Fruit fly (Drosophila melanogaster): ENCODE results near the gene CG8607.

Gene CG8607

DNA sequence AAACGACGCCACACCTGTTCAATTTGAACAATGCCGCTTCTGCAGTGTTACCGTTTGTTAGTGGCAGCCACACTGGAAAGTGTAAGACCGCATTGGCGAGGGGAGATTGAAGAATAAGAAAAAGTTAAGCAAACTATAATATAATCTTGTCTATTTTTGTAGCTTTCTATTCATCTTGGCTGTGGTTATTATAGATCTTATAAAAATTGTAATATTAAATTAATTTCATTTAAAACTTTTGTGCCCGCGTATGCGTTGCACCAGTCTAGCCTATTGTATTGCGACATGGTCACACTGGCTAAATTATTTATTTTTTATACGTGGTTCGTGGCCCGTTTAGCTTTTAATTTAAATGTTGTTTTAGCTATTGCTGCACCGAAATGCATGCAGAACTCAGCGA lies 3.5 kb downstream of the CG8607 start, which contains the start of the genes RhoGEF4 and Rint1 (continued):
- TF ChIP-seq so (GFP tag; IDR thresholded peaks at IDR 0.05) (no peak), fd102C (GFP tag; optimal IDR thresholded peaks at IDR 0.05) (no peak), CG31224 (GFP tag; IDR thresholded peaks at IDR 0.05) (peak; percentile 52), gro (GFP tag; optimal IDR thresholded peaks at IDR 0.05) (no peak), emc (GFP tag; optimal IDR thresholded peaks at IDR 0.05) (no peak), corto (GFP tag; optimal IDR thresholded peaks at IDR 0.05) (no peak), dm (GFP tag; optimal IDR thresholded peaks at IDR 0.05) (peak; percentile 37), dati (GFP tag; IDR thresholded peaks at IDR 0.05) (no peak), CG1603 (tag; optimal IDR thresholded peaks at IDR 0.05) (no peak), Ssrp (tag; optimal IDR thresholded peaks at IDR 0.05) (peak; percentile 76)

DNA sequence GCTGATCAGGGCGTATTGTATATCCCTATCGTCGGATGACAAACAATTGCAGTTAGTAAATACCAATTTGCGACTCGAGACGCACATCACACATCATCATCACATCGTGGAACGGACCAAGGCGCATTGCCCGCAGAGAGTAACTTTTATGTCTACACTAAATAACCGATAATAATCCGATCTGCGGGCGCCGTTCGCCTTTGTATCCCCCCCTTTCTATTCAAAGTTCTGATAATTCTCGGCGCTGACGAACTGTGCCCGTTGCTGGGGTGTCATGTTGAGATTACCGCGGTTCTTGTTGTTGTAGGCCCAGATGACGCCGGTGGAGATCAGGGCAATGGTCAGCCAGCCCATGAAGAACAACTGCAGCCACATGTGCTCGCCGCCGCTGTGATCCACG lies 6.8 kb downstream of the CG8607 start:
- TF ChIP-seq CG2199 (GFP tag; IDR thresholded peaks at IDR 0.05) (no peak), gcm (GFP tag; optimal IDR thresholded peaks at IDR 0.05) (peak; percentile 83), Gug (GFP tag; IDR thresholded peaks at IDR 0.05) (no peak), Med (GFP tag) (peak; percentile 15), CG11456 (GFP tag; IDR thresholded peaks at IDR 0.05) (no peak)

DNA sequence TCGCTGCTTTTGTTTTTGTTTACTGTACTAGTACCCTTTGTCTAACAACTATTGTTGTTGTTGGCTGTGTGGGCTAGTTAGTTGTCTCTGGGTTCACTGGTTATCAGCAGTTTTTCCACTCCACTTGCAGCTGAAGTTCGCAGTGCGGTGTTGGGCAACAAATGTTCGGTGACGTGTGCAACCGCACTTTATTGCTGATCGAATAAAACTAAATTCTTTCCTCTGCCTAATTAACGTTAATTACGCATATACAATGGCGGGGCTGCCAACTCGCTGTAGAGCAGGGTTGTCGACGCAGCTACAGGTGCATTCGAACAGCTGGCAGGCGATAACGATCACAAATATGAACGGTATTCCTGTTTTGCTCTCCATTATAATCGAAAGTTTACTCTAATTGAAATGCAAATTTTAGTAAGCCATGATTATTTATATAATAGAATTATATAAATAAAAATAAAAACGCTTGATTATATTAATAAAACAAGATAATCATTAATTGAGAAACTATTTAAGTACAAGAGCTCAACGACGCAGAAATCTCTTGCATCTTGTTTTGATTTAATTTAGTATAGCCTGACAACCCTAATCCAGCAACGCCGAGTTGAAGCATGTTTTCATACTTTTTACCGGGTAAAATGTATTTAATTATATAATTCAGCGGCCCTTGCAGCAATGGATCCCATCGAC lies 8.8 kb downstream of the CG8607 start, which contains the start of the genes mrva, CG42307 and mus312:
TSS of gene mrva (minus strand) at position 276 of the 687 bp plus-strand sequence.
TSS of gene CG42307 (plus strand) at position 566 of the 687 bp plus-strand sequence.
TSS of gene mus312 (plus strand) at position 566 of the 687 bp plus-strand sequence.
- TF ChIP-seq YL-1 (GFP tag; optimal IDR thresholded peaks at IDR 0.05) = peak; percentile 95
- peak; percentile 68 for TF ChIP-seq ken (GFP tag; IDR thresholded peaks at IDR 0.05)
- TF ChIP-seq Side (GFP tag; optimal IDR thresholded peaks at IDR 0.05) = peak; percentile 30
- peak; percentile 88 for TF ChIP-seq chinmo (GFP tag; IDR thresholded peaks at IDR 0.05; ENCODE audit: partially characterized antibody)
- 0 out of 2 replicates have a peak, but pooled peaks have one; percentile 64 for TF ChIP-seq CG6272 (GFP tag; IDR thresholded peaks at IDR 0.05)
- peak; percentile 54 for TF ChIP-seq schlank (tag; optimal IDR thresholded peaks at IDR 0.05)
- peak; percentile 23 for TF ChIP-seq CG17186 (GFP tag; optimal IDR thresholded peaks at IDR 0.05)
- TF ChIP-seq Lim3 (GFP tag; IDR thresholded peaks at IDR 0.05) = 0 out of 2 replicates have a peak, but pooled peaks have one; percentile 28
- TF ChIP-seq dan (GFP tag; IDR thresholded peaks at IDR 0.05) = no peak
- peak; percentile 78 for TF ChIP-seq cwo (GFP tag; optimal IDR thresholded peaks at IDR 0.05)
- TF ChIP-seq CG17359 (tag; optimal IDR thresholded peaks at IDR 0.05) = peak; percentile 87
- TF ChIP-seq BtbVII (GFP tag; optimal IDR thresholded peaks at IDR 0.05) = peak; percentile 86
- peak; percentile 14 for TF ChIP-seq fd64A (GFP tag; optimal IDR thresholded peaks at IDR 0.05)
- TF ChIP-seq Doc2 (GFP tag; IDR thresholded peaks at IDR 0.05) = no peak
- peak; percentile 42 for TF ChIP-seq Bdp1 (GFP tag; optimal IDR thresholded peaks at IDR 0.05)
- TF ChIP-seq bab2 (GFP tag; optimal IDR thresholded peaks at IDR 0.05) = peak; percentile 41
- TF ChIP-seq CG7786 (GFP tag; optimal IDR thresholded peaks at IDR 0.05) = no peak
- peak; percentile 77 for TF ChIP-seq CG10366 (GFP tag; IDR thresholded peaks at IDR 0.05)
- peak; percentile 70 for TF ChIP-seq CG11560 (tag; IDR thresholded peaks at IDR 0.05)
- no peak for TF ChIP-seq CG7963 (GFP tag; IDR thresholded peaks at IDR 0.05; ENCODE audit: partially characterized antibody)
- TF ChIP-seq CG12219 (GFP tag; optimal IDR thresholded peaks at IDR 0.05) = peak; percentile 32
- TF ChIP-seq vvl (GFP tag; IDR thresholded peaks at IDR 0.05) = peak; percentile 92
- peak; percentile 97 for TF ChIP-seq CG13424 (tag; optimal IDR thresholded peaks at IDR 0.05)
- TF ChIP-seq CG16815 (GFP tag; optimal IDR thresholded peaks at IDR 0.05) = peak; percentile 68
- TF ChIP-seq NFAT (GFP tag; IDR thresholded peaks at IDR 0.05) = peak; percentile 75
- TF ChIP-seq trh (GFP tag; optimal IDR thresholded peaks at IDR 0.05) = peak; percentile 32
- peak; percentile 94 for TF ChIP-seq PHDP (tag; optimal IDR thresholded peaks at IDR 0.05)
- TF ChIP-seq ERR (GFP tag; optimal IDR thresholded peaks at IDR 0.05) = no peak
- TF ChIP-seq CG33213 (GFP tag; optimal IDR thresholded peaks at IDR 0.05) = peak; percentile 44
- peak; percentile 68 for TF ChIP-seq psq (GFP tag; optimal IDR thresholded peaks at IDR 0.05)
- TF ChIP-seq pfk (GFP tag; optimal IDR thresholded peaks at IDR 0.05) = peak; percentile 5
- peak; percentile 89 for TF ChIP-seq Fer1 (GFP tag; optimal IDR thresholded peaks at IDR 0.05)
- TF ChIP-seq cad (GFP tag; optimal IDR thresholded peaks at IDR 0.05) = no peak
